Fruit fly (Drosophila melanogaster) whole organism, wandering third instar larva: ENCODE measurements around the gene hob.

Source experiments
- Abd-B ChIP-seq: fragments of >200 bp; optimal IDR thresholded peaks from 2 replicates; lab custom pipeline; 2017; ENCODE audit warnings: missing biosample characterization, missing genetic modification characterization
- CG32264 ChIP-seq: fragments of 200-800 bp; sonication (Bioruptor generic); optimal IDR thresholded peaks from 2 replicates; lab custom pipeline; 2016; ENCODE audit warnings: missing biosample characterization, missing genetic modification characterization
- Hnf4 ChIP-seq: fragments of 200-800 bp; sonication (Bioruptor generic); optimal IDR thresholded peaks from 2 replicates; lab custom pipeline; 2016; ENCODE audit warnings: missing biosample characterization, mild to moderate bottlenecking, missing genetic modification characterization
- Hr78 ChIP-seq: fragments of >200 bp; optimal IDR thresholded peaks from 2 replicates; lab custom pipeline; 2017; ENCODE audit warnings: missing biosample characterization, missing genetic modification characterization
- Jra ChIP-seq: sonication (Bioruptor generic); optimal IDR thresholded peaks from 2 replicates; lab custom pipeline; 2016; ENCODE audit warnings: missing biosample characterization, missing genetic modification characterization
- N ChIP-seq: fragments of >200 bp; optimal IDR thresholded peaks from 2 replicates; lab custom pipeline; 2018; ENCODE audit warnings: missing biosample characterization, missing external identifiers, missing genetic modification characterization
- Rel ChIP-seq, 2 experiments: fragments of 200-800 bp; sonication (Bioruptor generic) in 1 of 2; optimal IDR thresholded peaks; 2 replicates in 1 of 2; 3 replicates in 1 of 2; lab custom pipeline; 2016 to 2019; ENCODE audit warnings: mild to moderate bottlenecking in 2 of 2, missing biosample characterization in 2 of 2, missing genetic modification characterization in 2 of 2, moderate library complexity in 1 of 2
- brk ChIP-seq: fragments of 200-800 bp; sonication (Bioruptor generic); optimal IDR thresholded peaks from 2 replicates; lab custom pipeline; 2016; ENCODE audit warnings: missing biosample characterization, mild to moderate bottlenecking, missing genetic modification characterization
- dl ChIP-seq, 2 experiments: fragments of 175-275, 200-275 bp in 1 of 2; fragments of 200-275 bp in 1 of 2; sonication (Bioruptor generic); optimal IDR thresholded peaks; lab custom pipeline; 2018; ENCODE audit warnings: mild to moderate bottlenecking in 2 of 2, missing biosample characterization in 2 of 2, missing genetic modification characterization in 2 of 2, moderate library complexity in 2 of 2; ENCODE audit not compliant: partially characterized antibody in 2 of 2, insufficient read depth in 1 of 2
- fru ChIP-seq: fragments of 200-800 bp; sonication (Bioruptor generic); optimal IDR thresholded peaks from 3 replicates; lab custom pipeline; 2016; ENCODE audit warnings: missing biosample characterization, mild to moderate bottlenecking, missing genetic modification characterization
- lola ChIP-seq: fragments of >200 bp; optimal IDR thresholded peaks from 2 replicates; lab custom pipeline; 2017; ENCODE audit warnings: missing biosample characterization, missing genetic modification characterization
- pan ChIP-seq: fragments of >200 bp; optimal IDR thresholded peaks from 2 replicates; lab custom pipeline; 2017
- psq ChIP-seq: fragments of 200-800 bp; sonication (Bioruptor generic); optimal IDR thresholded peaks from 3 replicates; lab custom pipeline; 2017; ENCODE audit warnings: missing biosample characterization, mild to moderate bottlenecking, missing genetic modification characterization, moderate library complexity
- usp ChIP-seq: fragments of >200 bp; optimal IDR thresholded peaks from 2 replicates; lab custom pipeline; 2017; ENCODE audit warnings: missing biosample characterization, missing genetic modification characterization

DNA sequence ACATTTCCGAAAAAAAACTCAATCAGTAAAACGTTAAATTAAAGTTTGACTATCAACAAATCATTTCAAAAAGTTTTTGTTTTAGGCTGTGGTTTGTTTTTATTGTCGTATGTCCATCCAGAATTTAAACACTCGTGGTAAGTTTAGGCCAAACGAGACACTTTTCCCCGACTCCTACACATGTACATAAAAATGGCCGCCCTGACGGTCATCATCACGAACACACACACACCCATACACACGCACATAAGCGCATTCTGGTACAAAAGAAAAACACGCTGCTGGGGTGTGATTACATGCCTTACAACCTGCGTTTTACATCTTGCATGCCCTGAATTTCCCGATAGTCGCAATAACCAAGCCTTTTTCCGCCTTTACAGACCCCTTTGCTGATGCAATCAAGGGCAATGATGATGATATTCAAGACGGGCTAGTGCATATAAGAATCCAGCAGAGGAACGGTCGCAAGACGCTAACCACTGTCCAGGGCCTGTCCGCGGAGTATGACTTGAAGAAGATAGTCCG lies 4.7 kb upstream of the hob start:
- TF ChIP-seq brk (GFP tag; lab: Kevin White, UChicago) (no peak), Rel (GFP tag; optimal IDR thresholded peaks at IDR 0.05; lab: Kevin White, UChicago) (no peak), Rel (tag; optimal IDR thresholded peaks at IDR 0.05; lab: Kevin White, UChicago) (no peak), usp (GFP tag; lab: Kevin White, UChicago) (no peak), Jra (GFP tag; lab: Kevin White, UChicago) (no peak), lola (GFP tag; lab: Kevin White, UChicago) (no peak), CG32264 (GFP tag; lab: Kevin White, UChicago) (no peak), Hr78 (no peak), Hnf4 (GFP tag; lab: Kevin White, UChicago) (no peak), Abd-B (no peak), pan (no peak), fru (no peak), N (no peak), psq (GFP tag; lab: Kevin White, UChicago) (no peak), dl (GFP tag; optimal IDR thresholded peaks at IDR 0.05; lab: Kevin White, UChicago; ENCODE audit: insufficient read depth in 1 of 2, partially characterized antibody in 2 of 2) (no peak)
